Fruit fly (Drosophila melanogaster) S2 (cell line): ENCODE data around the gene Fer3.

Experiments used
- CG8478 ChIP-seq: fragments of >200 bp; optimal IDR thresholded peaks from 2 replicates; lab custom pipeline; 2018
- CTCF ChIP-seq, 2 experiments: fragments of >200 bp; optimal IDR thresholded peaks; 2 replicates each; lab custom pipeline; 2018

dm6 chr3R:11689900-11690299 is 4.2 kb downstream of the Fer3 start, which contains the start of gene CG6908:
- TF ChIP-seq CG8478 (lab: Kevin White, UChicago), result no peak
- no peak for TF ChIP-seq CTCF (optimal IDR thresholded peaks at IDR 0.05; lab: Kevin White, UChicago)
